Worm (Caenorhabditis elegans) whole organism, L4 larva: ENCODE data around the gene scl-14.

ENCODE experiments used
- F10B5.3 ChIP-seq: sonication (generic microtip); optimal IDR thresholded peaks from 2 replicates; lab custom pipeline; 2016; ENCODE audit warnings: mild to moderate bottlenecking, missing genetic modification characterization, missing compliant biosample characterization
- F37D6.2 ChIP-seq: sonication (generic microtip); optimal IDR thresholded peaks from 2 replicates; lab custom pipeline; 2016; ENCODE audit warnings: mild to moderate bottlenecking, missing genetic modification characterization, missing compliant biosample characterization
- F44E2.7 ChIP-seq: fragments of 200-800 bp; sonication (Bioruptor generic); IDR thresholded peaks from 2 replicates; pipeline ENCODE4 v2.1.2; 2022; ENCODE audit warnings: missing genetic modification characterization, missing compliant biosample characterization
- ZK546.5 ChIP-seq, 2 experiments: sonication (generic microtip); optimal IDR thresholded peaks; 2 replicates each; lab custom pipeline; 2017; ENCODE audit warnings: missing biosample characterization in 2 of 2, missing genetic modification characterization in 2 of 2
- aha-1 ChIP-seq: fragments of 150-350 bp; peaks from one replicate; lab custom pipeline; 2014; ENCODE audit warnings: missing biosample characterization, missing genetic modification characterization
- ceh-32 ChIP-seq: sonication (generic microtip); optimal IDR thresholded peaks from 2 replicates; lab custom pipeline; 2016; ENCODE audit warnings: mild to moderate bottlenecking, missing genetic modification characterization, missing compliant biosample characterization; ENCODE audit not compliant: poor library complexity
- ces-1 ChIP-seq: fragments of 150-350 bp; sonication (generic microtip); optimal IDR thresholded peaks from 4 replicates; lab custom pipeline; 2014; ENCODE audit warnings: missing biosample characterization, missing genetic modification reagents, missing genetic modification characterization
- daf-16 ChIP-seq, 3 experiments: sonication (generic microtip); optimal IDR thresholded peaks; 2 replicates each; lab custom pipeline; 2016 to 2017; ENCODE audit warnings: missing genetic modification characterization in 3 of 3, missing genetic modification reagents in 3 of 3, mild to moderate bottlenecking in 2 of 3, missing compliant biosample characterization in 2 of 3, missing biosample characterization in 1 of 3, moderate library complexity in 1 of 3
- dmd-8 ChIP-seq: fragments of 200-800 bp; sonication (Bioruptor generic); IDR thresholded peaks from 2 replicates; pipeline ENCODE4 v1.3.6; 2022; ENCODE audit warnings: missing genetic modification characterization, missing compliant biosample characterization
- dve-1 ChIP-seq: sonication (generic microtip); optimal IDR thresholded peaks from 2 replicates; lab custom pipeline; 2017; ENCODE audit warnings: antibody characterized with exemption, mild to moderate bottlenecking, missing genetic modification characterization, missing compliant biosample characterization; ENCODE audit not compliant: insufficient read depth
- egl-27 ChIP-seq: sonication (generic microtip); optimal IDR thresholded peaks from 3 replicates; lab custom pipeline; 2017; ENCODE audit warnings: missing biosample characterization, missing genetic modification reagents, missing genetic modification characterization
- gei-8 ChIP-seq: fragments of 200-800 bp; sonication (Bioruptor generic); optimal IDR thresholded peaks from 2 replicates; lab custom pipeline; 2018; ENCODE audit warnings: mild to moderate bottlenecking, missing genetic modification characterization, missing compliant biosample characterization
- hif-1 ChIP-seq, 2 experiments: sonication (generic microtip); optimal IDR thresholded peaks; 2 replicates each; lab custom pipeline; 2016 to 2017; ENCODE audit warnings: missing compliant biosample characterization in 2 of 2, missing genetic modification characterization in 2 of 2, missing genetic modification reagents in 2 of 2, missing genotype in 2 of 2, mild to moderate bottlenecking in 1 of 2
- madf-5 ChIP-seq, 2 experiments: fragments of 200-800 bp; sonication (Bioruptor generic); IDR thresholded peaks; 2 replicates each; pipeline ENCODE4 v1.3.6; 2022; ENCODE audit warnings: missing compliant biosample characterization in 2 of 2, missing genetic modification characterization in 2 of 2
- madf-9 ChIP-seq: fragments of 200-800 bp; sonication (Bioruptor generic); conservative IDR thresholded peaks from 2 replicates; pipeline ENCODE4 v1.3.6; 2022; ENCODE audit warnings: missing genetic modification reagents, missing genetic modification characterization, missing compliant biosample characterization
- mes-2 ChIP-seq: sonication (generic microtip); optimal IDR thresholded peaks from 2 replicates; lab custom pipeline; 2016; ENCODE audit warnings: missing genotype, mild to moderate bottlenecking, missing genetic modification characterization, missing compliant biosample characterization; ENCODE audit not compliant: poor library complexity, severe bottlenecking
- mxl-2 ChIP-seq: fragments of 200-800 bp; sonication (Bioruptor generic); conservative IDR thresholded peaks from 2 replicates; pipeline ENCODE4 v1.3.6; 2022; ENCODE audit warnings: missing genetic modification reagents, missing genetic modification characterization, missing compliant biosample characterization
- mxl-3 ChIP-seq: fragments of 200-800 bp; sonication (Bioruptor generic); optimal IDR thresholded peaks from 2 replicates; lab custom pipeline; 2018; ENCODE audit warnings: mild to moderate bottlenecking, missing genetic modification characterization, missing compliant biosample characterization
- nhr-102 ChIP-seq: sonication (generic microtip); optimal IDR thresholded peaks from 2 replicates; lab custom pipeline; 2016; ENCODE audit warnings: mild to moderate bottlenecking, missing genetic modification characterization, moderate library complexity, missing compliant biosample characterization
- nhr-11 ChIP-seq: fragments of 150-350 bp; optimal IDR thresholded peaks from 2 replicates; lab custom pipeline; 2014; ENCODE audit warnings: missing biosample characterization, missing genetic modification characterization
- nhr-237 ChIP-seq: sonication (generic microtip); optimal IDR thresholded peaks from 2 replicates; lab custom pipeline; 2017; ENCODE audit warnings: missing biosample characterization, missing genetic modification characterization
- nhr-28 ChIP-seq: fragments of 150-350 bp; optimal IDR thresholded peaks from 2 replicates; lab custom pipeline; 2014; ENCODE audit warnings: missing biosample characterization, missing genetic modification characterization
- nhr-41 ChIP-seq: fragments of 200-800 bp; sonication (Bioruptor generic); IDR thresholded peaks from 2 replicates; pipeline ENCODE4 v1.3.6; 2022; ENCODE audit warnings: missing genetic modification reagents, missing genetic modification characterization, missing compliant biosample characterization
- nhr-77 ChIP-seq: fragments of 150-350 bp; optimal IDR thresholded peaks from 2 replicates; lab custom pipeline; 2014; ENCODE audit warnings: missing biosample characterization, missing genetic modification characterization
- rbr-2 ChIP-seq: sonication (generic microtip); optimal IDR thresholded peaks from 2 replicates; lab custom pipeline; 2016; ENCODE audit warnings: missing genotype, missing genetic modification characterization, missing compliant biosample characterization
- set-16 ChIP-seq: fragments of 200-800 bp; sonication (Bioruptor generic); IDR thresholded peaks from 2 replicates; pipeline ENCODE4 v1.3.6; 2022; ENCODE audit warnings: missing genetic modification reagents, missing genetic modification characterization, missing compliant biosample characterization
- snpc-1.2 ChIP-seq: fragments of 200-800 bp; sonication (Bioruptor generic); IDR thresholded peaks from 2 replicates; pipeline ENCODE4 v1.3.6; 2022; ENCODE audit warnings: missing genetic modification reagents, missing genetic modification characterization, missing compliant biosample characterization
- tra-1 ChIP-seq: fragments of 200-800 bp; sonication (Bioruptor generic); IDR thresholded peaks from 2 replicates; pipeline ENCODE4 v1.3.6; 2022; ENCODE audit warnings: missing genetic modification reagents, missing genetic modification characterization, missing compliant biosample characterization
- unc-62 ChIP-seq, 3 experiments: fragments of 150-350 bp in 1 of 3; sonication (generic microtip); optimal IDR thresholded peaks in 2 of 3; peaks in 1 of 3; 1 replicate in 1 of 3; 2 replicates in 2 of 3; lab custom pipeline; 2014 to 2017; ENCODE audit warnings: missing biosample characterization in 3 of 3, missing genetic modification characterization in 3 of 3, missing genetic modification reagents in 3 of 3, missing genotype in 1 of 3
- zag-1 ChIP-seq: fragments of 150-350 bp; optimal IDR thresholded peaks from 2 replicates; lab custom pipeline; 2014; ENCODE audit warnings: missing biosample characterization, missing genetic modification characterization
- zip-11 ChIP-seq: fragments of 200-800 bp; sonication (Bioruptor generic); IDR thresholded peaks from 2 replicates; pipeline ENCODE4 v1.3.6; 2022; ENCODE audit warnings: missing genetic modification characterization, missing compliant biosample characterization
- zip-2 ChIP-seq: fragments of 150-350 bp; optimal IDR thresholded peaks from 2 replicates; lab custom pipeline; 2014; ENCODE audit warnings: missing biosample characterization, missing genetic modification characterization

The scl-14 gene

ce11 chrIV:13142254-13142653 lies 23.0 kb upstream of the scl-14 start, which contains the start of gene spe-43:
Gene spe-43 (minus strand): TSS chrIV:13142354.
- TF ChIP-seq zag-1 (tag; lab: Kevin White, UChicago) (no peak), tra-1 (GFP tag; lab: Robert Waterston, UW) (no peak), nhr-237 (tag; lab: Kevin White, UChicago) (no peak), daf-16 (GFP tag; optimal IDR thresholded peaks at IDR 0.05; lab: Kevin White, UChicago) (no peak), daf-16 (tag; optimal IDR thresholded peaks at IDR 0.05; lab: Kevin White, UChicago) (no peak), egl-27 (tag; lab: Kevin White, UChicago) (no peak), nhr-102 (tag; lab: Kevin White, UChicago) (no peak), F44E2.7 (GFP tag; lab: Robert Waterston, UW) (no peak)

- no peak for TF ChIP-seq dmd-8 (GFP tag; lab: Robert Waterston, UW)
- TF ChIP-seq F10B5.3 (tag; lab: Kevin White, UChicago), result no peak
- TF ChIP-seq unc-62 (GFP tag; optimal IDR thresholded peaks at IDR 0.05 in 1 of 2; lab: Kevin White, UChicago), result peak in 1 of 2 experiments; percentile 63
- TF ChIP-seq unc-62 (tag; optimal IDR thresholded peaks at IDR 0.05; lab: Kevin White, UChicago), result no peak
- no peak for TF ChIP-seq zip-2 (tag; lab: Kevin White, UChicago)
- TF ChIP-seq aha-1 (tag; lab: Kevin White, UChicago), result no peak
Measured at ce11 chrIV:13149276-13149675, 16.0 kb upstream of the scl-14 start, which contains the start of gene nlp-79. Gene nlp-79 (plus strand): TSS chrIV:13149576.

ce11 chrIV:13154391-13155283 lies 10.6 kb upstream of the scl-14 start, which contains the start of the genes crld-1 and msh-5:
Gene crld-1 (minus strand): TSS chrIV:13154441.
Gene msh-5 (plus strand): TSS chrIV:13155233.
- TF ChIP-seq ceh-32 (tag; lab: Kevin White, UChicago) (no peak), nhr-11 (tag; lab: Kevin White, UChicago) (no peak), rbr-2 (tag; lab: Kevin White, UChicago) (no peak), nhr-77 (tag; lab: Kevin White, UChicago) (no peak), set-16 (GFP tag; lab: Robert Waterston, UW) (no peak), madf-5 (GFP tag; IDR thresholded peaks at IDR 0.05; lab: Robert Waterston, UW) (no peak), hif-1 (tag; optimal IDR thresholded peaks at IDR 0.05; lab: Kevin White, UChicago) (no peak), mes-2 (tag; lab: Kevin White, UChicago) (peak; percentile 3), snpc-1.2 (GFP tag; lab: Robert Waterston, UW) (0 out of 2 replicates have a peak, but pooled peaks have one; percentile 50)

- TF ChIP-seq aha-1 (tag; lab: Kevin White, UChicago), result peak; percentile 60
- peak in 1 of 2 experiments; percentile 10 for TF ChIP-seq unc-62 (GFP tag; optimal IDR thresholded peaks at IDR 0.05 in 1 of 2; lab: Kevin White, UChicago)
- no peak for TF ChIP-seq unc-62 (tag; optimal IDR thresholded peaks at IDR 0.05; lab: Kevin White, UChicago)
- TF ChIP-seq madf-5 (GFP tag; IDR thresholded peaks at IDR 0.05; lab: Robert Waterston, UW), result no peak
- TF ChIP-seq set-16 (GFP tag; lab: Robert Waterston, UW), result no peak
- no peak for TF ChIP-seq zip-11 (GFP tag; lab: Robert Waterston, UW)
- TF ChIP-seq mes-2 (tag; lab: Kevin White, UChicago), result no peak
Measured at ce11 chrIV:13167534-13167933, 2.3 kb downstream of the scl-14 start.

ce11 chrIV:13170241-13170640 lies 5.0 kb downstream of the scl-14 start, which contains the start of gene nas-14:
Gene nas-14 (plus strand): TSS chrIV:13170541.
- TF ChIP-seq ces-1, result no peak
- no peak for TF ChIP-seq nhr-11 (tag; lab: Kevin White, UChicago)
- no peak for TF ChIP-seq nhr-41 (GFP tag; lab: Robert Waterston, UW)
- TF ChIP-seq F37D6.2 (tag; lab: Kevin White, UChicago), result no peak
- TF ChIP-seq ZK546.5 (tag; optimal IDR thresholded peaks at IDR 0.05; lab: Kevin White, UChicago), result no peak
- no peak for TF ChIP-seq mxl-3 (GFP tag; lab: Kevin White, UChicago)
- TF ChIP-seq egl-27 (tag; lab: Kevin White, UChicago), result no peak
- no peak for TF ChIP-seq nhr-28 (tag; lab: Kevin White, UChicago)
- TF ChIP-seq mxl-2 (GFP tag; lab: Robert Waterston, UW), result no peak
- TF ChIP-seq dve-1 (tag; lab: Kevin White, UChicago), result no peak
- TF ChIP-seq madf-5 (GFP tag; IDR thresholded peaks at IDR 0.05; lab: Robert Waterston, UW), result no peak
- TF ChIP-seq gei-8 (GFP tag; lab: Kevin White, UChicago), result no peak
- TF ChIP-seq madf-9 (GFP tag; lab: Robert Waterston, UW), result no peak
